Worm (Caenorhabditis elegans): ENCODE measurements around the gene cnnm-5.

Gene cnnm-5

ce11 chrIII:3820134-3820533 lies 8.9 kb downstream of the cnnm-5 start (continued):
- TF ChIP-seq fkh-10 (GFP tag; optimal IDR thresholded peaks at IDR 0.05), result no peak
- no peak for TF ChIP-seq tlp-1 (tag; optimal IDR thresholded peaks at IDR 0.05)
- TF ChIP-seq fkh-8 (tag; optimal IDR thresholded peaks at IDR 0.05), result peak; percentile 62
- TF ChIP-seq C16A3.4 (tag; optimal IDR thresholded peaks at IDR 0.05), result peak; percentile 48
- TF ChIP-seq pag-3 (tag; optimal IDR thresholded peaks at IDR 0.05; ENCODE audit: borderline replicate concordance, insufficient read depth), result no peak
- TF ChIP-seq F16B12.6 (tag; optimal IDR thresholded peaks at IDR 0.05), result peak; percentile 43
- no peak for TF ChIP-seq efl-3 (GFP tag; optimal IDR thresholded peaks at IDR 0.05)
- TF ChIP-seq dpl-1 (GFP tag; optimal IDR thresholded peaks at IDR 0.05), result peak; percentile 41 to 66 (median 42)
- TF ChIP-seq nhr-28 (tag; optimal IDR thresholded peaks at IDR 0.05), result no peak
- TF ChIP-seq C34B4.2 (tag; optimal IDR thresholded peaks at IDR 0.05), result no peak
- TF ChIP-seq unc-30 (tag; optimal IDR thresholded peaks at IDR 0.05), result no peak
- no peak for TF ChIP-seq hlh-17 (GFP tag; optimal IDR thresholded peaks at IDR 0.05; ENCODE audit: borderline replicate concordance)
- TF ChIP-seq nhr-71 (tag; optimal IDR thresholded peaks at IDR 0.05), result peak; percentile 79
- TF ChIP-seq nhr-11 (tag; optimal IDR thresholded peaks at IDR 0.05), result no peak
- TF ChIP-seq C04F5.9 (tag; optimal IDR thresholded peaks at IDR 0.05), result no peak
- peak; percentile 65 to 83 for TF ChIP-seq lsy-2 (tag; optimal IDR thresholded peaks at IDR 0.05)
- TF ChIP-seq ceh-90 (tag; optimal IDR thresholded peaks at IDR 0.05), result no peak
- peak in 1 of 2 experiments; percentile 74 for TF ChIP-seq mdl-1 (tag; optimal IDR thresholded peaks at IDR 0.05)
- TF ChIP-seq mep-1 (tag; optimal IDR thresholded peaks at IDR 0.05), result peak; percentile 83
- peak; percentile 50 for TF ChIP-seq nhr-19 (GFP tag; conservative IDR thresholded peaks at IDR 0.05)
- peak in 2 of 6 experiments; percentile 10 to 33 for TF ChIP-seq elt-3 (tag; optimal IDR thresholded peaks at IDR 0.05)
- TF ChIP-seq zag-1 (tag; optimal IDR thresholded peaks at IDR 0.05), result no peak
- TF ChIP-seq Y116A8C.19 (tag; optimal IDR thresholded peaks at IDR 0.05; ENCODE audit: borderline replicate concordance), result no peak
- peak; percentile 20 for TF ChIP-seq dsc-1 (tag; optimal IDR thresholded peaks at IDR 0.05)
- no peak for TF ChIP-seq egl-27 (tag; optimal IDR thresholded peaks at IDR 0.05)
- no peak for TF ChIP-seq ceh-88 (GFP tag; IDR thresholded peaks at IDR 0.05)
- peak; percentile 25 for TF ChIP-seq jun-1 (tag; optimal IDR thresholded peaks at IDR 0.05)
- peak; percentile 35 for TF ChIP-seq fos-1 (tag; optimal IDR thresholded peaks at IDR 0.05)
- TF ChIP-seq lin-14 (GFP tag; optimal IDR thresholded peaks at IDR 0.05), result peak; percentile 92
- TF ChIP-seq lin-35 (GFP tag; optimal IDR thresholded peaks at IDR 0.05), result peak; percentile 44 to 78
- no peak for TF ChIP-seq snpc-4 (tag; optimal IDR thresholded peaks at IDR 0.05)
- TF ChIP-seq lin-39 (tag; optimal IDR thresholded peaks at IDR 0.05), result no peak
- TF ChIP-seq egl-13 (tag; optimal IDR thresholded peaks at IDR 0.05), result no peak
- TF ChIP-seq nhr-47 (tag; optimal IDR thresholded peaks at IDR 0.05), result peak; percentile 69
- TF ChIP-seq nhr-237 (tag; optimal IDR thresholded peaks at IDR 0.05), result no peak
- peak; percentile 82 for TF ChIP-seq snu-23 (GFP tag; optimal IDR thresholded peaks at IDR 0.05)
- no peak for TF ChIP-seq ama-1 (optimal IDR thresholded peaks at IDR 0.05)
- 0 out of 2 replicates have a peak, but pooled peaks have one; percentile 9 for TF ChIP-seq mab-9 (GFP tag; IDR thresholded peaks at IDR 0.05)
- peak; percentile 62 for TF ChIP-seq tbx-2 (tag; optimal IDR thresholded peaks at IDR 0.05)
- TF ChIP-seq nhr-85 (tag), result peak; percentile 77
- TF ChIP-seq ces-1 (GFP tag; optimal IDR thresholded peaks at IDR 0.05), result no peak
- TF ChIP-seq nhr-76 (tag; optimal IDR thresholded peaks at IDR 0.05), result no peak
- no peak for TF ChIP-seq hlh-4 (tag; optimal IDR thresholded peaks at IDR 0.05)
- TF ChIP-seq lin-15B (tag; optimal IDR thresholded peaks at IDR 0.05), result no peak
- no peak for TF ChIP-seq irx-1 (tag; optimal IDR thresholded peaks at IDR 0.05)
- no peak for TF ChIP-seq pqm-1 (tag; optimal IDR thresholded peaks at IDR 0.05)
- TF ChIP-seq isw-1 (GFP tag; IDR thresholded peaks at IDR 0.05), result peak; percentile 42; the same call in 1 of the 2 replicates
- peak; percentile 61 for TF ChIP-seq skn-1 (tag; optimal IDR thresholded peaks at IDR 0.05)
- TF ChIP-seq mef-2 (tag; optimal IDR thresholded peaks at IDR 0.05), result no peak
- no peak for TF ChIP-seq ceh-63 (GFP tag; optimal IDR thresholded peaks at IDR 0.05)
- no peak for TF ChIP-seq elt-2 (tag; optimal IDR thresholded peaks at IDR 0.05)

All from whole organism, L1 larva.